Worm (Caenorhabditis elegans): Measurements from ENCODE around the gene C50E3.12.

ce11 chrV:7624652-7625051, 2.8 kb upstream of the C50E3.12 start, which contains the start of gene grsp-4:
- no peak for TF ChIP-seq unc-39 (tag; optimal IDR thresholded peaks at IDR 0.05)
- no peak for TF ChIP-seq nhr-25 (tag; optimal IDR thresholded peaks at IDR 0.05)
- no peak for TF ChIP-seq zag-1 (tag; optimal IDR thresholded peaks at IDR 0.05)
- no peak for TF ChIP-seq elt-1 (tag; optimal IDR thresholded peaks at IDR 0.05)
- no peak for TF ChIP-seq nhr-23 (tag; optimal IDR thresholded peaks at IDR 0.05)
- no peak for TF ChIP-seq nhr-77 (tag; optimal IDR thresholded peaks at IDR 0.05)
- TF ChIP-seq nhr-237 (tag; optimal IDR thresholded peaks at IDR 0.05): no peak
- TF ChIP-seq mdl-1 (tag; optimal IDR thresholded peaks at IDR 0.05): no peak
- no peak for TF ChIP-seq ZK546.5 (tag; optimal IDR thresholded peaks at IDR 0.05)
- TF ChIP-seq pqm-1 (tag; optimal IDR thresholded peaks at IDR 0.05): no peak
- TF ChIP-seq fos-1 (tag; optimal IDR thresholded peaks at IDR 0.05): no peak

Data from whole organism, L3 larva.